Worm (Caenorhabditis elegans): ENCODE measurements around the gene F15B9.10.

- TF ChIP-seq Y22D7AL.16 (tag; optimal IDR thresholded peaks at IDR 0.05) (no peak), eyg-1 (tag; optimal IDR thresholded peaks at IDR 0.05) (no peak), zip-5 (tag; optimal IDR thresholded peaks at IDR 0.05) (no peak), ztf-16 (tag; optimal IDR thresholded peaks at IDR 0.05) (no peak)
These were observed 8.7 kb downstream of the F15B9.10 start for ce11 chrV:13000068-13000467.
